Fruit fly (Drosophila melanogaster): ENCODE results near the gene Zmynd8.

Zmynd8 gene

DNA sequence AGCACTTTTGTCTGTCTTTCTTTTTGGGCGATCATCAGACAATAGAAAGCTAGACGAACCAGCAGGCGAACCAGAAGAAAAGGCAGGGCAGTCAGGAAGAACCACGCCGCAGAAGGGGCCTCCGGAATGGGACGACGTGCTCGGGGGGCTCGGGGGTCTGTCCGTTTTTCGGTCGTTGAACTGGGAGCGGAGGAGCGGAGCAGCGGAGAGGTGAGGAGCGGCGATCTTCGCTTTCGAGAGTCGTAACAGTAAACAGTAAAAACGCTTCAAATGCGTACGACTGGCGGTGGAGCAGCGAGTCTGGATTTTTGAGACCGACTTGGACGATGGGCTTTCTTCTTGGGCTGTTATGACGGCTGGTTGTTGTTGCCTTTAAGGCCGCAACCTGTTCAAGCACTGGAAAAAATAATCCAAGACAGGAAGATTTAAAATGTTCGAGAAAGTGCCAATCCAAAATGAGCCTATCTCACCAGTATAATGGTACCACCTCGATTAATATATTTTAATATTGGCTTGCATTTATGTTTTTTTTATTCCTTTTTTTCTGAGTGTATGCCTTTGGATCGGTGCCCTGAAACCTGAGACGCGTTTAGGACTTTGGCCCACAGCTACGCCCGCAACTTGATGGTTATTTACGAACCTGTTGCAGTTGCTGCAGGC, 17.6 kb downstream of the Zmynd8 start (continued):
- TF ChIP-seq YL-1 (GFP tag; optimal IDR thresholded peaks at IDR 0.05) = peak; percentile 36
- peak; percentile 78 for TF ChIP-seq Hr3 (GFP tag; optimal IDR thresholded peaks at IDR 0.05)
- TF ChIP-seq MBD-R2 (GFP tag; IDR thresholded peaks at IDR 0.05) = peak; percentile 35; the same call in 1 of the 2 replicates
- TF ChIP-seq cato (GFP tag; optimal IDR thresholded peaks at IDR 0.05; ENCODE audit: borderline replicate concordance) = peak; percentile 83
- TF ChIP-seq twi (tag; optimal IDR thresholded peaks at IDR 0.05) = peak; percentile 86
- TF ChIP-seq HLH54F (GFP tag; optimal IDR thresholded peaks at IDR 0.05) = peak; percentile 45
- no peak for TF ChIP-seq C15 (GFP tag; IDR thresholded peaks at IDR 0.05)
- peak; percentile 35 for TF ChIP-seq Deaf1 (tag; optimal IDR thresholded peaks at IDR 0.05)
- no peak for TF ChIP-seq slbo (GFP tag; IDR thresholded peaks at IDR 0.05)
- TF ChIP-seq fu2 (GFP tag; optimal IDR thresholded peaks at IDR 0.05) = peak; percentile 3
- peak; percentile 92 for TF ChIP-seq az2 (GFP tag; optimal IDR thresholded peaks at IDR 0.05)
- TF ChIP-seq CG13624 (GFP tag; optimal IDR thresholded peaks at IDR 0.05) = peak; percentile 36
- TF ChIP-seq CG11093 (GFP tag; IDR thresholded peaks at IDR 0.05) = peak; percentile 78
- no peak for TF ChIP-seq CG9932 (GFP tag; IDR thresholded peaks at IDR 0.05)
- peak; percentile 54 for TF ChIP-seq Ets97D (GFP tag; optimal IDR thresholded peaks at IDR 0.05)
- no peak for TF ChIP-seq Scr (GFP tag; IDR thresholded peaks at IDR 0.05; ENCODE audit: partially characterized antibody)
- peak; percentile 40 for TF ChIP-seq CG6683 (GFP tag; optimal IDR thresholded peaks at IDR 0.05)
- TF ChIP-seq CG17802 (tag; optimal IDR thresholded peaks at IDR 0.05) = peak; percentile 83
- TF ChIP-seq Stat92E (GFP tag; optimal IDR thresholded peaks at IDR 0.05) = peak in 1 of 3 experiments; percentile 95
- TF ChIP-seq aop (GFP tag; IDR thresholded peaks at IDR 0.05) = peak; percentile 68; the same call in 1 of the 2 replicates
- TF ChIP-seq kah (GFP tag; optimal IDR thresholded peaks at IDR 0.05) = peak; percentile 77
- peak; percentile 95 for TF ChIP-seq gsb-n (tag; optimal IDR thresholded peaks at IDR 0.05)
- peak; percentile 20 for TF ChIP-seq zfh2 (GFP tag; optimal IDR thresholded peaks at IDR 0.05)
- peak; percentile 91 for TF ChIP-seq nerfin-1 (tag; optimal IDR thresholded peaks at IDR 0.05)
- TF ChIP-seq H2.0 (GFP tag; IDR thresholded peaks at IDR 0.05) = peak; percentile 72
- peak; percentile 85 for TF ChIP-seq lilli (GFP tag; optimal IDR thresholded peaks at IDR 0.05)
- TF ChIP-seq CG30403 (GFP tag; optimal IDR thresholded peaks at IDR 0.05) = peak; percentile 89
- TF ChIP-seq wek (GFP tag; optimal IDR thresholded peaks at IDR 0.05) = peak; percentile 74
- TF ChIP-seq CoRest (tag; optimal IDR thresholded peaks at IDR 0.05) = peak; percentile 90
- peak; percentile 36 for TF ChIP-seq pros (GFP tag; optimal IDR thresholded peaks at IDR 0.05)
- TF ChIP-seq crp (GFP tag; optimal IDR thresholded peaks at IDR 0.05) = peak in 1 of 2 experiments; percentile 42
- peak; percentile 78 for TF ChIP-seq Antp (GFP tag; optimal IDR thresholded peaks at IDR 0.05)
- peak; percentile 45 for TF ChIP-seq kay (GFP tag; optimal IDR thresholded peaks at IDR 0.05)
- TF ChIP-seq CG2712 (tag; optimal IDR thresholded peaks at IDR 0.05) = peak; percentile 95
- peak; percentile 70 for TF ChIP-seq CG9437 (GFP tag; optimal IDR thresholded peaks at IDR 0.05)
- TF ChIP-seq Taf1 (GFP tag; IDR thresholded peaks at IDR 0.05) = no peak
- TF ChIP-seq ash1 (GFP tag; optimal IDR thresholded peaks at IDR 0.05) = no peak
- peak; percentile 61 for TF ChIP-seq CG12299 (tag; optimal IDR thresholded peaks at IDR 0.05)
- TF ChIP-seq CG18599 (GFP tag; optimal IDR thresholded peaks at IDR 0.05) = peak; percentile 74
- peak; percentile 91 for TF ChIP-seq CG3407 (GFP tag; optimal IDR thresholded peaks at IDR 0.05)
- TF ChIP-seq CG17612 (GFP tag; IDR thresholded peaks at IDR 0.05) = peak; percentile 37; the same call in 1 of the 2 replicates
- peak; percentile 66; the same call in 1 of the 2 replicates for TF ChIP-seq E2f1 (GFP tag; IDR thresholded peaks at IDR 0.05)
- no peak for TF ChIP-seq Adf1 (GFP tag; IDR thresholded peaks at IDR 0.05)
- TF ChIP-seq Hmx (GFP tag; optimal IDR thresholded peaks at IDR 0.05) = peak; percentile 52
- peak; percentile 70 for TF ChIP-seq CG17186 (GFP tag; optimal IDR thresholded peaks at IDR 0.05)
- TF ChIP-seq Dad (GFP tag; optimal IDR thresholded peaks at IDR 0.05) = peak; percentile 85
- peak; percentile 72 for TF ChIP-seq CG17568 (GFP tag; optimal IDR thresholded peaks at IDR 0.05)
- no peak for TF ChIP-seq Dip2 (GFP tag; IDR thresholded peaks at IDR 0.05)
- TF ChIP-seq CG2199 (GFP tag; IDR thresholded peaks at IDR 0.05) = peak; percentile 82; the same call in 2 of the 3 replicates

Measured in whole organism, embryonic.